Worm (Caenorhabditis elegans) whole organism, mixed stage, embryonic: Measurements from ENCODE around the gene R09H10.7.

ENCODE experiments used
- M03D4.4 ChIP-seq: sonication (generic microtip); optimal IDR thresholded peaks from 2 replicates; lab custom pipeline; 2017; ENCODE audit warnings: mild to moderate bottlenecking, missing genetic modification characterization, missing compliant biosample characterization
- blmp-1 ChIP-seq: fragments of 150-350 bp; optimal IDR thresholded peaks from 2 replicates; lab custom pipeline; 2014; ENCODE audit warnings: missing biosample characterization, missing genetic modification characterization
- elt-1 ChIP-seq: sonication (generic microtip); optimal IDR thresholded peaks from 2 replicates; lab custom pipeline; 2017; ENCODE audit warnings: missing genetic modification characterization, mild to moderate bottlenecking, missing compliant biosample characterization, antibody characterized with exemption, moderate library complexity, borderline replicate concordance; ENCODE audit not compliant: insufficient read depth
- ham-2 ChIP-seq: fragments of 200-800 bp; sonication (Bioruptor generic); optimal IDR thresholded peaks from 2 replicates; lab custom pipeline; 2018; ENCODE audit warnings: mild to moderate bottlenecking, missing genetic modification characterization, missing compliant biosample characterization
- lin-13 ChIP-seq: fragments of 150-350 bp; optimal IDR thresholded peaks from 2 replicates; lab custom pipeline; 2014; ENCODE audit warnings: missing biosample characterization, missing genetic modification characterization
- pha-4 ChIP-seq: fragments of 150-350 bp; optimal IDR thresholded peaks from 2 replicates; lab custom pipeline; 2018; ENCODE audit warnings: missing biosample characterization, missing genetic modification reagents, missing genetic modification characterization
- snpc-4 ChIP-seq: fragments of 150-350 bp; optimal IDR thresholded peaks from 2 replicates; lab custom pipeline; 2014; ENCODE audit warnings: missing biosample characterization, missing genetic modification characterization
- unc-39 ChIP-seq: fragments of 150-350 bp; optimal IDR thresholded peaks from 2 replicates; lab custom pipeline; 2014; ENCODE audit warnings: missing biosample characterization, missing genetic modification characterization
- unc-62 ChIP-seq: fragments of 150-350 bp; optimal IDR thresholded peaks from 2 replicates; lab custom pipeline; 2014; ENCODE audit warnings: missing biosample characterization, missing genetic modification reagents, missing genetic modification characterization
- zip-8 ChIP-seq: fragments of 150-350 bp; optimal IDR thresholded peaks from 2 replicates; lab custom pipeline; 2014; ENCODE audit warnings: missing biosample characterization, missing genetic modification characterization
- ztf-11 ChIP-seq: fragments of 150-350 bp; optimal IDR thresholded peaks from 2 replicates; lab custom pipeline; 2014; ENCODE audit warnings: missing biosample characterization, missing genetic modification characterization

- TF ChIP-seq elt-1 (tag; lab: Kevin White, UChicago) (no peak), snpc-4 (tag; lab: Kevin White, UChicago) (no peak), zip-8 (tag; lab: Kevin White, UChicago) (no peak), unc-62 (no peak), pha-4 (tag; lab: Kevin White, UChicago) (no peak), M03D4.4 (tag; lab: Kevin White, UChicago) (no peak), unc-39 (tag; lab: Kevin White, UChicago) (no peak), ham-2 (GFP tag; lab: Kevin White, UChicago) (no peak), ztf-11 (tag; lab: Kevin White, UChicago) (no peak), blmp-1 (no peak), lin-13 (tag; lab: Kevin White, UChicago) (no peak)
These were observed 45.6 kb downstream of the R09H10.7 start, which contains the start of gene epi-1 for ce11 chrIV:10666523-10666922.
